Worm (Caenorhabditis elegans): Measurements from ENCODE around the gene epg-5.

Gene epg-5

ce11 chrII:6651719-6652118 lies 42.6 kb upstream of the epg-5 start, which contains the start of gene sra-26:
TSS of gene sra-26 (minus strand) at chrII:6651819.
- TF ChIP-seq ceh-82 (tag; optimal IDR thresholded peaks at IDR 0.05) (no peak), ztf-11 (tag; optimal IDR thresholded peaks at IDR 0.05) (no peak), nhr-12 (tag; optimal IDR thresholded peaks at IDR 0.05) (no peak), R02D3.7 (tag; optimal IDR thresholded peaks at IDR 0.05) (no peak), ztf-4 (tag; optimal IDR thresholded peaks at IDR 0.05) (no peak), nfya-1 (tag; optimal IDR thresholded peaks at IDR 0.05; ENCODE audit: insufficient read depth) (no peak), pqm-1 (tag; optimal IDR thresholded peaks at IDR 0.05) (no peak), unc-62 (GFP tag; optimal IDR thresholded peaks at IDR 0.05) (no peak), tbx-2 (tag; optimal IDR thresholded peaks at IDR 0.05) (no peak), pha-4 (tag; optimal IDR thresholded peaks at IDR 0.05) (no peak), lsy-12 (tag; optimal IDR thresholded peaks at IDR 0.05) (no peak), egl-27 (tag; optimal IDR thresholded peaks at IDR 0.05) (no peak), nhr-237 (tag; optimal IDR thresholded peaks at IDR 0.05) (no peak), skn-1 (tag; optimal IDR thresholded peaks at IDR 0.05) (no peak), mml-1 (tag; optimal IDR thresholded peaks at IDR 0.05) (no peak), lin-39 (tag; optimal IDR thresholded peaks at IDR 0.05) (no peak)

- no peak for TF ChIP-seq unc-39 (tag; optimal IDR thresholded peaks at IDR 0.05)
- no peak for TF ChIP-seq nhr-25 (tag; optimal IDR thresholded peaks at IDR 0.05)
- TF ChIP-seq jun-1 (tag; optimal IDR thresholded peaks at IDR 0.05) = no peak
- no peak for TF ChIP-seq ceh-82 (tag; optimal IDR thresholded peaks at IDR 0.05)
- TF ChIP-seq nhr-28 (tag; optimal IDR thresholded peaks at IDR 0.05) = no peak
- no peak for TF ChIP-seq nhr-67 (tag; optimal IDR thresholded peaks at IDR 0.05)
- TF ChIP-seq mml-1 (tag; optimal IDR thresholded peaks at IDR 0.05) = no peak
- TF ChIP-seq fkh-10 (GFP tag; optimal IDR thresholded peaks at IDR 0.05) = no peak
- no peak for TF ChIP-seq elt-3 (tag; optimal IDR thresholded peaks at IDR 0.05)
- no peak for TF ChIP-seq egl-5 (tag; optimal IDR thresholded peaks at IDR 0.05)
- TF ChIP-seq daf-12 (tag; optimal IDR thresholded peaks at IDR 0.05) = no peak
- no peak for TF ChIP-seq lsy-12 (tag; optimal IDR thresholded peaks at IDR 0.05)
- TF ChIP-seq lin-39 (tag; optimal IDR thresholded peaks at IDR 0.05) = no peak
- TF ChIP-seq nhr-11 (tag; optimal IDR thresholded peaks at IDR 0.05) = no peak
- TF ChIP-seq ztf-11 (tag; optimal IDR thresholded peaks at IDR 0.05) = no peak
- TF ChIP-seq nfya-1 (tag; optimal IDR thresholded peaks at IDR 0.05; ENCODE audit: insufficient read depth) = no peak
- no peak for TF ChIP-seq unc-62 (GFP tag; optimal IDR thresholded peaks at IDR 0.05)
- no peak for TF ChIP-seq mdl-1 (tag; optimal IDR thresholded peaks at IDR 0.05)
These were observed 39.9 kb upstream of the epg-5 start, which contains the start of gene oig-8 for ce11 chrII:6649026-6649425. TSS of gene oig-8 (minus strand) at chrII:6649126.

- no peak for TF ChIP-seq zag-1 (tag; optimal IDR thresholded peaks at IDR 0.05)
- no peak for TF ChIP-seq ceh-82 (tag; optimal IDR thresholded peaks at IDR 0.05)
- TF ChIP-seq ceh-9 (tag; optimal IDR thresholded peaks at IDR 0.05) = no peak
- TF ChIP-seq nhr-77 (tag; optimal IDR thresholded peaks at IDR 0.05) = no peak
These were observed 37.7 kb upstream of the epg-5 start for ce11 chrII:6646903-6647302.

ce11 chrII:6642651-6643167 lies 33.5 kb upstream of the epg-5 start, which contains the start of gene T19D12.6:
TSS of gene T19D12.6 (minus strand) at chrII:6643117.
- TF ChIP-seq lin-39 (tag; optimal IDR thresholded peaks at IDR 0.05) (peak; percentile 20), egl-5 (tag; optimal IDR thresholded peaks at IDR 0.05) (peak; percentile 66), ceh-28 (tag; optimal IDR thresholded peaks at IDR 0.05) (no peak)

ce11 chrII:6642180-6642579 lies 33.0 kb upstream of the epg-5 start:
- no peak for TF ChIP-seq mdl-1 (tag; optimal IDR thresholded peaks at IDR 0.05)

ce11 chrII:6637854-6638253 lies 28.7 kb upstream of the epg-5 start:
- TF ChIP-seq egl-5 (tag; optimal IDR thresholded peaks at IDR 0.05) (no peak), fkh-10 (GFP tag; optimal IDR thresholded peaks at IDR 0.05) (no peak), eor-1 (tag; optimal IDR thresholded peaks at IDR 0.05) (no peak), lin-15B (tag; optimal IDR thresholded peaks at IDR 0.05) (no peak), nhr-76 (tag; optimal IDR thresholded peaks at IDR 0.05) (no peak), jun-1 (tag; optimal IDR thresholded peaks at IDR 0.05) (no peak), lin-39 (tag; optimal IDR thresholded peaks at IDR 0.05) (no peak), nhr-25 (tag; optimal IDR thresholded peaks at IDR 0.05) (no peak), lsy-12 (tag; optimal IDR thresholded peaks at IDR 0.05) (no peak), nhr-43 (tag; optimal IDR thresholded peaks at IDR 0.05; ENCODE audit: poor library complexity, severe bottlenecking) (no peak), egl-27 (tag; optimal IDR thresholded peaks at IDR 0.05) (no peak)
